Worm (Caenorhabditis elegans): ENCODE data around the gene nas-39.
A peak's percentile ranks its signal among the peaks of the same experiment; 100 is the strongest.
"Not testable (repeated sequence)": the region's sequence is repeated elsewhere in the genome, so short reads cannot be mapped to it uniquely, and the experiment has no call there.

nas-39 gene

ce11 chrX:16445793-16446248 is 10.9 kb upstream of the nas-39 start, which contains the start of gene twf-2:
Gene twf-2 (plus strand): TSS chrX:16446197.
- TF ChIP-seq cog-1 (tag; optimal IDR thresholded peaks at IDR 0.05) (peak; percentile 76), ztf-23 (GFP tag; IDR thresholded peaks at IDR 0.05) (peak; percentile 69), ztf-29 (GFP tag; IDR thresholded peaks at IDR 0.05) (0 out of 2 replicates have a peak, but pooled peaks have one; percentile 21), tab-1 (GFP tag; IDR thresholded peaks at IDR 0.05) (no peak), flt-1 (GFP tag; IDR thresholded peaks at IDR 0.05) (peak; percentile 70)

ce11 chrX:16447116-16447515 is 9.6 kb upstream of the nas-39 start:
- TF ChIP-seq T22C8.4 (GFP tag; IDR thresholded peaks at IDR 0.05): no peak
- TF ChIP-seq flt-1 (GFP tag; IDR thresholded peaks at IDR 0.05): no peak
- no peak for TF ChIP-seq ref-1 (GFP tag; conservative IDR thresholded peaks at IDR 0.05)
- TF ChIP-seq ztf-23 (GFP tag; IDR thresholded peaks at IDR 0.05): 0 out of 2 replicates have a peak, but pooled peaks have one; percentile 2
- 0 out of 2 replicates have a peak, but pooled peaks have one; percentile 6 for TF ChIP-seq tab-1 (GFP tag; IDR thresholded peaks at IDR 0.05)
- no peak for TF ChIP-seq cog-1 (tag; optimal IDR thresholded peaks at IDR 0.05)

ce11 chrX:16451124-16451523 is 5.6 kb upstream of the nas-39 start:
- TF ChIP-seq tab-1 (GFP tag; IDR thresholded peaks at IDR 0.05) (no peak), ztf-23 (GFP tag; IDR thresholded peaks at IDR 0.05) (no peak)

- not testable (repeated sequence) for TF ChIP-seq T22C8.4 (GFP tag; IDR thresholded peaks at IDR 0.05); med-1 (GFP tag; optimal IDR thresholded peaks at IDR 0.05; ENCODE audit: insufficient read depth); klf-2 (GFP tag; conservative IDR thresholded peaks at IDR 0.05)
These were observed 5.1 kb upstream of the nas-39 start, which contains the start of gene F38E9.4 for ce11 chrX:16451642-16452041. Gene F38E9.4 (plus strand): TSS chrX:16451942.

- no peak for TF ChIP-seq ztf-23 (GFP tag; IDR thresholded peaks at IDR 0.05)
These were observed 386 bp downstream of the nas-39 start for ce11 chrX:16457113-16457512.

- TF ChIP-seq ref-1 (GFP tag; conservative IDR thresholded peaks at IDR 0.05) (no peak), T22C8.4 (GFP tag; IDR thresholded peaks at IDR 0.05) (no peak), ztf-29 (GFP tag; IDR thresholded peaks at IDR 0.05) (no peak), flt-1 (GFP tag; IDR thresholded peaks at IDR 0.05) (0 out of 2 replicates have a peak, but pooled peaks have one; percentile 37), tab-1 (GFP tag; IDR thresholded peaks at IDR 0.05) (no peak), med-1 (GFP tag; optimal IDR thresholded peaks at IDR 0.05; ENCODE audit: insufficient read depth) (no peak)
These were observed 4.6 kb downstream of the nas-39 start for ce11 chrX:16461319-16461718.

- no peak for TF ChIP-seq ztf-23 (GFP tag; IDR thresholded peaks at IDR 0.05)
- no peak for TF ChIP-seq tab-1 (GFP tag; IDR thresholded peaks at IDR 0.05)
- no peak for TF ChIP-seq cog-1 (tag; optimal IDR thresholded peaks at IDR 0.05)
- TF ChIP-seq ztf-29 (GFP tag; IDR thresholded peaks at IDR 0.05): no peak
- TF ChIP-seq klf-2 (GFP tag; conservative IDR thresholded peaks at IDR 0.05): no peak
- no peak for TF ChIP-seq ref-1 (GFP tag; conservative IDR thresholded peaks at IDR 0.05)
- no peak for TF ChIP-seq med-1 (GFP tag; optimal IDR thresholded peaks at IDR 0.05; ENCODE audit: insufficient read depth)
- no peak for TF ChIP-seq T22C8.4 (GFP tag; IDR thresholded peaks at IDR 0.05)
- no peak for TF ChIP-seq flt-1 (GFP tag; IDR thresholded peaks at IDR 0.05)
These were observed 9.4 kb downstream of the nas-39 start for ce11 chrX:16466157-16466556.

ce11 chrX:16468845-16469244 is 12.1 kb downstream of the nas-39 start:
- TF ChIP-seq T22C8.4 (GFP tag; IDR thresholded peaks at IDR 0.05) (no peak), ztf-23 (GFP tag; IDR thresholded peaks at IDR 0.05) (no peak), med-1 (GFP tag; optimal IDR thresholded peaks at IDR 0.05; ENCODE audit: insufficient read depth) (no peak), flt-1 (GFP tag; IDR thresholded peaks at IDR 0.05) (no peak)

- TF ChIP-seq med-1 (GFP tag; optimal IDR thresholded peaks at IDR 0.05; ENCODE audit: insufficient read depth): no peak
- TF ChIP-seq ztf-23 (GFP tag; IDR thresholded peaks at IDR 0.05): no peak
- no peak for TF ChIP-seq ref-1 (GFP tag; conservative IDR thresholded peaks at IDR 0.05)
- no peak for TF ChIP-seq tab-1 (GFP tag; IDR thresholded peaks at IDR 0.05)
- no peak for TF ChIP-seq T22C8.4 (GFP tag; IDR thresholded peaks at IDR 0.05)
- no peak for TF ChIP-seq flt-1 (GFP tag; IDR thresholded peaks at IDR 0.05)
- no peak for TF ChIP-seq cog-1 (tag; optimal IDR thresholded peaks at IDR 0.05)
- no peak for TF ChIP-seq ztf-29 (GFP tag; IDR thresholded peaks at IDR 0.05)
- TF ChIP-seq klf-2 (GFP tag; conservative IDR thresholded peaks at IDR 0.05): no peak
These were observed 14.0 kb downstream of the nas-39 start, which contains the start of gene F38E9.1 for ce11 chrX:16470758-16471157. Gene F38E9.1 (plus strand): TSS chrX:16471058.

- TF ChIP-seq flt-1 (GFP tag; IDR thresholded peaks at IDR 0.05) (no peak), ztf-29 (GFP tag; IDR thresholded peaks at IDR 0.05) (no peak), tab-1 (GFP tag; IDR thresholded peaks at IDR 0.05) (no peak), ztf-23 (GFP tag; IDR thresholded peaks at IDR 0.05) (no peak), med-1 (GFP tag; optimal IDR thresholded peaks at IDR 0.05; ENCODE audit: insufficient read depth) (no peak), cog-1 (tag; optimal IDR thresholded peaks at IDR 0.05) (no peak), klf-2 (GFP tag; conservative IDR thresholded peaks at IDR 0.05) (no peak), ref-1 (GFP tag; conservative IDR thresholded peaks at IDR 0.05) (no peak), T22C8.4 (GFP tag; IDR thresholded peaks at IDR 0.05) (no peak)
These were observed 23.5 kb downstream of the nas-39 start for ce11 chrX:16480232-16480631.

- TF ChIP-seq med-1 (GFP tag; optimal IDR thresholded peaks at IDR 0.05; ENCODE audit: insufficient read depth) (no peak), ref-1 (GFP tag; conservative IDR thresholded peaks at IDR 0.05) (no peak), klf-2 (GFP tag; conservative IDR thresholded peaks at IDR 0.05) (no peak), ztf-29 (GFP tag; IDR thresholded peaks at IDR 0.05) (no peak), cog-1 (tag; optimal IDR thresholded peaks at IDR 0.05) (no peak), tab-1 (GFP tag; IDR thresholded peaks at IDR 0.05) (no peak)
These were observed 24.3 kb downstream of the nas-39 start for ce11 chrX:16481026-16481425.
